Worm (Caenorhabditis elegans) whole organism, mixed stage, embryonic: Measurements from ENCODE around the gene sru-22.

Experiments
- M03D4.4 ChIP-seq: sonication (generic microtip); optimal IDR thresholded peaks from 2 replicates; lab custom pipeline; 2017; ENCODE audit warnings: mild to moderate bottlenecking, missing genetic modification characterization, missing compliant biosample characterization
- bed-3 ChIP-seq: fragments of 200-800 bp; sonication (Bioruptor generic); optimal IDR thresholded peaks from 3 replicates; lab custom pipeline; 2018; ENCODE audit warnings: mild to moderate bottlenecking, missing genetic modification characterization, moderate library complexity, missing compliant biosample characterization
- ceh-39 ChIP-seq: fragments of 150-350 bp; optimal IDR thresholded peaks from 2 replicates; lab custom pipeline; 2014; ENCODE audit warnings: missing biosample characterization, missing genetic modification characterization
- ceh-83 ChIP-seq: fragments of 200-800 bp; sonication (Bioruptor generic); optimal IDR thresholded peaks from 2 replicates; lab custom pipeline; 2018; ENCODE audit warnings: mild to moderate bottlenecking, missing genetic modification characterization, missing compliant biosample characterization
- ces-1 ChIP-seq: fragments of 150-350 bp; optimal IDR thresholded peaks from 2 replicates; lab custom pipeline; 2014; ENCODE audit warnings: missing biosample characterization, missing genetic modification reagents, missing genetic modification characterization
- cnd-1 ChIP-seq: fragments of 200-800 bp; sonication (Bioruptor generic); optimal IDR thresholded peaks from 2 replicates; lab custom pipeline; 2018; ENCODE audit warnings: mild to moderate bottlenecking, missing genetic modification characterization, missing compliant biosample characterization
- drap-1 ChIP-seq: fragments of 200-800 bp; sonication (Bioruptor generic); optimal IDR thresholded peaks from 3 replicates; lab custom pipeline; 2018; ENCODE audit warnings: mild to moderate bottlenecking, missing genetic modification characterization, missing compliant biosample characterization
- elt-1 ChIP-seq: sonication (generic microtip); optimal IDR thresholded peaks from 2 replicates; lab custom pipeline; 2017; ENCODE audit warnings: missing genetic modification characterization, mild to moderate bottlenecking, missing compliant biosample characterization, antibody characterized with exemption, moderate library complexity, borderline replicate concordance; ENCODE audit not compliant: insufficient read depth
- elt-3 ChIP-seq: fragments of 150-350 bp; optimal IDR thresholded peaks from 2 replicates; lab custom pipeline; 2014; ENCODE audit warnings: missing biosample characterization, missing genetic modification characterization
- flh-1 ChIP-seq: fragments of 200-800 bp; sonication (Bioruptor generic); optimal IDR thresholded peaks from 2 replicates; lab custom pipeline; 2018; ENCODE audit warnings: mild to moderate bottlenecking, missing genetic modification characterization, moderate library complexity, missing compliant biosample characterization
- ham-2 ChIP-seq: fragments of 200-800 bp; sonication (Bioruptor generic); optimal IDR thresholded peaks from 2 replicates; lab custom pipeline; 2018; ENCODE audit warnings: mild to moderate bottlenecking, missing genetic modification characterization, missing compliant biosample characterization
- hlh-1 ChIP-seq: fragments of 150-350 bp; optimal IDR thresholded peaks from 2 replicates; lab custom pipeline; 2014; ENCODE audit warnings: missing biosample characterization, missing genetic modification reagents, missing genetic modification characterization
- lin-13 ChIP-seq: fragments of 150-350 bp; optimal IDR thresholded peaks from 2 replicates; lab custom pipeline; 2014; ENCODE audit warnings: missing biosample characterization, missing genetic modification characterization
- lin-32 ChIP-seq: fragments of 200-800 bp; sonication (Bioruptor generic); optimal IDR thresholded peaks from 2 replicates; lab custom pipeline; 2018; ENCODE audit warnings: mild to moderate bottlenecking, missing genetic modification characterization, missing compliant biosample characterization
- lsy-2 ChIP-seq: fragments of 150-350 bp; optimal IDR thresholded peaks from 2 replicates; lab custom pipeline; 2014; ENCODE audit warnings: missing biosample characterization, missing genetic modification characterization
- mab-5 ChIP-seq: fragments of 150-350 bp; optimal IDR thresholded peaks from 2 replicates; lab custom pipeline; 2014; ENCODE audit warnings: missing biosample characterization, missing genetic modification characterization
- mep-1 ChIP-seq: fragments of 150-350 bp; optimal IDR thresholded peaks from 2 replicates; lab custom pipeline; 2017; ENCODE audit warnings: missing biosample characterization, missing genetic modification reagents, missing genetic modification characterization, inconsistent platforms
- nhr-12 ChIP-seq: fragments of 150-350 bp; optimal IDR thresholded peaks from 2 replicates; lab custom pipeline; 2014; ENCODE audit warnings: missing biosample characterization, missing genetic modification characterization
- nhr-2 ChIP-seq: fragments of 150-350 bp; optimal IDR thresholded peaks from 2 replicates; lab custom pipeline; 2014; ENCODE audit warnings: missing biosample characterization, missing genetic modification characterization
- nhr-237 ChIP-seq: fragments of 150-350 bp; optimal IDR thresholded peaks from 2 replicates; lab custom pipeline; 2014; ENCODE audit warnings: missing biosample characterization, missing genetic modification characterization
- nhr-28 ChIP-seq: fragments of 150-350 bp; optimal IDR thresholded peaks from 2 replicates; lab custom pipeline; 2014; ENCODE audit warnings: missing biosample characterization, missing genetic modification characterization
- nhr-76 ChIP-seq: sonication (generic microtip); optimal IDR thresholded peaks from 2 replicates; lab custom pipeline; 2017; ENCODE audit warnings: missing biosample characterization, missing genetic modification characterization
- pha-4 ChIP-seq: fragments of 150-350 bp; optimal IDR thresholded peaks from 2 replicates; lab custom pipeline; 2018; ENCODE audit warnings: missing biosample characterization, missing genetic modification reagents, missing genetic modification characterization
- sem-2 ChIP-seq: fragments of 200-800 bp; sonication (Bioruptor generic); optimal IDR thresholded peaks from 2 replicates; lab custom pipeline; 2018; ENCODE audit warnings: mild to moderate bottlenecking, missing genetic modification characterization, missing compliant biosample characterization
- sptf-1 ChIP-seq: sonication (generic microtip); optimal IDR thresholded peaks from 2 replicates; lab custom pipeline; 2017; ENCODE audit warnings: mild to moderate bottlenecking, missing genetic modification characterization, moderate library complexity, missing compliant biosample characterization
- tbx-8 ChIP-seq: fragments of 200-800 bp; sonication (Bioruptor generic); optimal IDR thresholded peaks from 2 replicates; lab custom pipeline; 2018; ENCODE audit warnings: mild to moderate bottlenecking, missing genetic modification characterization, moderate library complexity, missing compliant biosample characterization
- unc-120 ChIP-seq: sonication (generic microtip); optimal IDR thresholded peaks from 2 replicates; lab custom pipeline; 2017; ENCODE audit warnings: missing genetic modification characterization, missing compliant biosample characterization; ENCODE audit not compliant: poor library complexity, severe bottlenecking
- unc-39 ChIP-seq: fragments of 150-350 bp; optimal IDR thresholded peaks from 2 replicates; lab custom pipeline; 2014; ENCODE audit warnings: missing biosample characterization, missing genetic modification characterization
- unc-62 ChIP-seq: fragments of 150-350 bp; optimal IDR thresholded peaks from 2 replicates; lab custom pipeline; 2014; ENCODE audit warnings: missing biosample characterization, missing genetic modification reagents, missing genetic modification characterization
- zip-8 ChIP-seq: fragments of 150-350 bp; optimal IDR thresholded peaks from 2 replicates; lab custom pipeline; 2014; ENCODE audit warnings: missing biosample characterization, missing genetic modification characterization
- ztf-11 ChIP-seq: fragments of 150-350 bp; optimal IDR thresholded peaks from 2 replicates; lab custom pipeline; 2014; ENCODE audit warnings: missing biosample characterization, missing genetic modification characterization

The sru-22 gene

ce11 chrV:15967542-15967941 lies 7.2 kb downstream of the sru-22 start, which contains the start of gene sri-1:
TSS of gene sri-1 (minus strand) at chrV:15967642.
- TF ChIP-seq hlh-1 (tag; lab: Kevin White, UChicago) = no peak

DNA sequence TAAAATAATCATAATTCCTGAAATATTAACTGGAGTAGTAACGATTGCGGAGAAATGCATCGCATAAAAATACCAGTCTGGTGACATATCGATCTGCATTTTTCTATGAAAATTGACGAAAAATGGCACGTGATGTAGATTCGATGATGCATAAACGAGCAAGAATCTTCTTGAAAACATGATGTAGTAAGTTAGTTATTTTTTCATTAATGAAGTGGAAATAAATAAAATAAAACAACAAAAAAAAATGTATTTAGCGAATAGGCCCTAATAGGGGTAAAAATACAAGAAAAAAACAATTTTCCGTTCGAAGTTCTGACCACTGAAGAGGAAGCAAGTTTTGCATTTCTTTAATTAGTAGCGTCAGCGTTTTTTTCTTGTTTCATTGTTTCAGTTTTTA lies 9.6 kb downstream of the sru-22 start, which contains the start of gene sri-2:
Gene sri-2 (minus strand): TSS at position 101 of the 400 bp plus-strand sequence.
- TF ChIP-seq ztf-11 (tag; lab: Kevin White, UChicago) (no peak), nhr-2 (tag; lab: Kevin White, UChicago) (no peak)

DNA sequence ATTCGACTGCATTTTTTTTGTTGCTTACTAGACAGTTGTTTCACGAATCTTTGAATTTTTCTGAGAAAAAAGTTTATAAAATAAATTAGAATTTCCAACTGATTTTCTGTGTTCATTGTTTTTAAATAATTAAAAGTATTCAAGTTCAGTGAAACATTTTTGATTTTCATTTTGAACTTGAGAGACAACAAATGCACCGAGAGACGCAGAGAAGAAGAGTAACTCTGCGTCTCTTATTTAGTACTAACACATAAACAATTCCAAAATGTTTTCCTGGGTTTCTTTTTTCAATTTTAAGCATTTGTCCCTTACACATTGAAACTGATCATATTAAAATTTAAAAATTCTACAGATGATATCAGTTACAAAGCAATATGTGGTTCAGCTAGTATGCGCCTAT lies 15.3 kb downstream of the sru-22 start:
- TF ChIP-seq hlh-1 (tag; lab: Kevin White, UChicago) (no peak), flh-1 (GFP tag; lab: Kevin White, UChicago) (no peak), elt-3 (no peak), ham-2 (no peak), cnd-1 (no peak), sptf-1 (tag; lab: Kevin White, UChicago) (no peak), zip-8 (tag; lab: Kevin White, UChicago) (no peak), mep-1 (no peak), unc-39 (no peak), unc-120 (tag; lab: Kevin White, UChicago) (no peak), mab-5 (tag; lab: Kevin White, UChicago) (no peak), unc-62 (GFP tag; lab: Kevin White, UChicago) (no peak), elt-1 (tag; lab: Kevin White, UChicago) (no peak), tbx-8 (GFP tag; lab: Kevin White, UChicago) (no peak), lin-13 (no peak), nhr-237 (tag; lab: Kevin White, UChicago) (no peak), lsy-2 (tag; lab: Kevin White, UChicago) (no peak), ceh-83 (GFP tag; lab: Kevin White, UChicago) (no peak), ces-1 (no peak), M03D4.4 (tag; lab: Kevin White, UChicago) (no peak)

ce11 chrV:15957098-15957497 lies 17.6 kb downstream of the sru-22 start, which contains the start of gene F36G9.3:
TSS of gene F36G9.3 (plus strand) at chrV:15957398.
- no peak for TF ChIP-seq ham-2
- TF ChIP-seq ces-1 = no peak
- no peak for TF ChIP-seq unc-62 (GFP tag; lab: Kevin White, UChicago)
- no peak for TF ChIP-seq elt-3
- TF ChIP-seq elt-1 (tag; lab: Kevin White, UChicago) = no peak
- no peak for TF ChIP-seq tbx-8 (GFP tag; lab: Kevin White, UChicago)
- no peak for TF ChIP-seq hlh-1 (tag; lab: Kevin White, UChicago)
- no peak for TF ChIP-seq flh-1 (GFP tag; lab: Kevin White, UChicago)
- TF ChIP-seq lsy-2 (tag; lab: Kevin White, UChicago) = no peak
- TF ChIP-seq ztf-11 (tag; lab: Kevin White, UChicago) = no peak
- no peak for TF ChIP-seq mep-1
- TF ChIP-seq mab-5 (tag; lab: Kevin White, UChicago) = no peak
- TF ChIP-seq bed-3 = no peak
- no peak for TF ChIP-seq nhr-28 (tag; lab: Kevin White, UChicago)
- TF ChIP-seq lin-32 (GFP tag; lab: Kevin White, UChicago) = no peak
- TF ChIP-seq unc-39 = no peak
- TF ChIP-seq sem-2 (GFP tag; lab: Kevin White, UChicago) = no peak
- TF ChIP-seq ceh-39 (tag; lab: Kevin White, UChicago) = no peak
- no peak for TF ChIP-seq pha-4 (tag; lab: Kevin White, UChicago)
- no peak for TF ChIP-seq sptf-1 (tag; lab: Kevin White, UChicago)

DNA sequence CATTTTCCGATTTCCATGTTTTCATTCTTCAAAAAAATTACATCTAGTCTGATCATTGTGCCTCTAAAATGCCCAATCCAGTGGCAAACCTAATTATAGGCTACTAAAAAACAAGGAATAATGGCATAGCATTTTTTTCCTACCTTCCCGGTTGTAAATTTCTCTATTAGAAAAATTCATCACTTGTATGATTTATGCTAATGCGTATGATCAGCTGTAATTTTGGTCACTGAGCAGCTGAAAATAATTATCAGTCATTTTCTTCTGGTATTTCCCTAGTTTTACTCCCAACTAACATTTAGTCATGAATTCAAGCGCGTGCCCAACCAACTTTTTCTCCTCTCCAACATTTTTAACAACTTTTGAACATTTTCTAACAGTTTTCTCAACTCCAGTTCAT lies 19.2 kb downstream of the sru-22 start, which contains the start of gene srh-186:
Gene srh-186 (plus strand): TSS at position 301 of the 400 bp plus-strand sequence.
- TF ChIP-seq hlh-1 (tag; lab: Kevin White, UChicago) = no peak
- no peak for TF ChIP-seq nhr-12 (tag; lab: Kevin White, UChicago)
- no peak for TF ChIP-seq ham-2
- TF ChIP-seq zip-8 (tag; lab: Kevin White, UChicago) = no peak
- no peak for TF ChIP-seq cnd-1

DNA sequence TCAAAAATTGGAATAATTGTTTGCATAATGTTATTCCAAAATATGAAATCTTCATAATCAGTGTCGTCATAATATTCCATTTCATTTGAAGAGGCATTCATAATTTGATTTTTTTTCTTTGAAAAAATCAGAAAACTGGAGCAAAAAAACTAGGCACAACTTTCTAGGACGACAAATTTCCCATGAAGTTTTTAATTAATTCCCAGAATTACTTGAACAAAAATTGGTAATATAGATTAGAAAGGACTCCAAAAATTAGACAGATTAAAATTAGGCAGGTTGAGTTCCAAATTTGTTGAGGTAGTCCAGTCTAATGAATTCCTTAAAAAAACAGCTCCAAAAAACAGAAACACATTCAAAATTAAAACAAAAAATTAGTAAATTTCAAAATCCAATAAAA lies 19.8 kb downstream of the sru-22 start, which contains the start of gene srw-57:
Gene srw-57 (minus strand): TSS at position 101 of the 400 bp plus-strand sequence.
- no peak for TF ChIP-seq ham-2
- no peak for TF ChIP-seq hlh-1 (tag; lab: Kevin White, UChicago)
- TF ChIP-seq ceh-39 (tag; lab: Kevin White, UChicago) = no peak
- TF ChIP-seq bed-3 = no peak
- no peak for TF ChIP-seq drap-1
- no peak for TF ChIP-seq nhr-76 (tag; lab: Kevin White, UChicago)
- no peak for TF ChIP-seq unc-39
- TF ChIP-seq mab-5 (tag; lab: Kevin White, UChicago) = no peak
